Worm (Caenorhabditis elegans) whole organism, L3 larva: ENCODE data around the gene Y72A10A.1.
A peak's percentile ranks its signal among the peaks of the same experiment; 100 is the strongest.

Source experiments
- R02D3.7 ChIP-seq: fragments of 150-350 bp; optimal IDR thresholded peaks from 2 replicates; lab custom pipeline; 2014; ENCODE audit warnings: missing biosample characterization, missing genetic modification characterization
- ZK546.5 ChIP-seq: sonication (generic microtip); optimal IDR thresholded peaks from 2 replicates; lab custom pipeline; 2017; ENCODE audit warnings: missing biosample characterization, missing genetic modification characterization
- ceh-28 ChIP-seq: fragments of 150-350 bp; optimal IDR thresholded peaks from 2 replicates; lab custom pipeline; 2014; ENCODE audit warnings: missing biosample characterization, missing genetic modification reagents, missing genetic modification characterization
- ceh-82 ChIP-seq: fragments of 150-350 bp; optimal IDR thresholded peaks from 2 replicates; lab custom pipeline; 2014; ENCODE audit warnings: missing biosample characterization, missing genetic modification characterization
- ceh-9 ChIP-seq: sonication (generic microtip); optimal IDR thresholded peaks from 2 replicates; lab custom pipeline; 2018; ENCODE audit warnings: missing biosample characterization, missing genetic modification characterization
- egl-27 ChIP-seq: sonication (generic microtip); optimal IDR thresholded peaks from 4 replicates; lab custom pipeline; 2017; ENCODE audit warnings: missing biosample characterization, missing genetic modification reagents, missing genetic modification characterization
- egl-5 ChIP-seq: fragments of 150-350 bp; optimal IDR thresholded peaks from 2 replicates; lab custom pipeline; 2017; ENCODE audit warnings: missing biosample characterization, missing genetic modification reagents, missing genetic modification characterization, inconsistent platforms
- elt-1 ChIP-seq: fragments of 150-350 bp; optimal IDR thresholded peaks from 2 replicates; lab custom pipeline; 2014; ENCODE audit warnings: missing biosample characterization, missing genetic modification characterization
- elt-3 ChIP-seq, 3 experiments: fragments of 150-350 bp in 1 of 3; sonication (generic microtip) in 2 of 3; optimal IDR thresholded peaks; 2 replicates in 2 of 3; 4 replicates in 1 of 3; lab custom pipeline; 2014 to 2017; ENCODE audit warnings: missing biosample characterization in 3 of 3, missing genetic modification characterization in 3 of 3
- eor-1 ChIP-seq, 2 experiments: fragments of 150-350 bp; optimal IDR thresholded peaks; 2 replicates each; lab custom pipeline; 2014 to 2018; ENCODE audit warnings: missing biosample characterization in 2 of 2, missing genetic modification characterization in 2 of 2
- fkh-10 ChIP-seq: sonication (generic microtip); optimal IDR thresholded peaks from 2 replicates; lab custom pipeline; 2017; ENCODE audit warnings: missing biosample characterization, missing genetic modification reagents, missing genetic modification characterization
- fkh-2 ChIP-seq: fragments of 150-350 bp; optimal IDR thresholded peaks from 2 replicates; lab custom pipeline; 2014; ENCODE audit warnings: missing biosample characterization, missing genetic modification reagents, missing genetic modification characterization
- fos-1 ChIP-seq: fragments of 150-350 bp; optimal IDR thresholded peaks from 2 replicates; lab custom pipeline; 2014; ENCODE audit warnings: missing biosample characterization, missing genetic modification characterization
- hmg-11 ChIP-seq: sonication (generic microtip); optimal IDR thresholded peaks from 2 replicates; lab custom pipeline; 2016; ENCODE audit warnings: missing genetic modification characterization, missing compliant biosample characterization
- jun-1 ChIP-seq: fragments of 150-350 bp; optimal IDR thresholded peaks from 2 replicates; lab custom pipeline; 2014; ENCODE audit warnings: missing biosample characterization, missing genetic modification reagents, missing genetic modification characterization
- lin-15B ChIP-seq: fragments of 150-350 bp; optimal IDR thresholded peaks from 2 replicates; lab custom pipeline; 2014; ENCODE audit warnings: missing biosample characterization, missing genetic modification characterization
- mdl-1 ChIP-seq: fragments of 150-350 bp; optimal IDR thresholded peaks from 2 replicates; lab custom pipeline; 2014; ENCODE audit warnings: missing biosample characterization, missing genetic modification characterization
- nfya-1 ChIP-seq: sonication (generic microtip); optimal IDR thresholded peaks from 2 replicates; lab custom pipeline; 2017; ENCODE audit warnings: missing genetic modification characterization, mild to moderate bottlenecking, missing compliant biosample characterization, antibody characterized with exemption, moderate library complexity; ENCODE audit not compliant: insufficient read depth
- nhr-23 ChIP-seq: fragments of 150-350 bp; optimal IDR thresholded peaks from 2 replicates; lab custom pipeline; 2014; ENCODE audit warnings: missing biosample characterization, missing genetic modification reagents, missing genetic modification characterization
- nhr-237 ChIP-seq: fragments of 150-350 bp; optimal IDR thresholded peaks from 2 replicates; lab custom pipeline; 2014; ENCODE audit warnings: missing biosample characterization, missing genetic modification characterization
- nhr-25 ChIP-seq: sonication (generic microtip); optimal IDR thresholded peaks from 2 replicates; lab custom pipeline; 2017; ENCODE audit warnings: missing biosample characterization, missing genetic modification characterization
- nhr-43 ChIP-seq: sonication (generic microtip); optimal IDR thresholded peaks from 2 replicates; lab custom pipeline; 2016; ENCODE audit warnings: mild to moderate bottlenecking, missing genetic modification characterization, missing compliant biosample characterization; ENCODE audit not compliant: poor library complexity, severe bottlenecking
- nhr-67 ChIP-seq: fragments of 150-350 bp; optimal IDR thresholded peaks from 2 replicates; lab custom pipeline; 2014; ENCODE audit warnings: missing biosample characterization, missing genetic modification characterization
- pqm-1 ChIP-seq: fragments of 150-350 bp; optimal IDR thresholded peaks from 2 replicates; lab custom pipeline; 2017; ENCODE audit warnings: missing biosample characterization, missing genetic modification characterization, inconsistent platforms
- snpc-4 ChIP-seq: fragments of 150-350 bp; optimal IDR thresholded peaks from 2 replicates; lab custom pipeline; 2014; ENCODE audit warnings: missing biosample characterization, missing genetic modification characterization
- tbx-2 ChIP-seq: sonication (generic microtip); optimal IDR thresholded peaks from 2 replicates; lab custom pipeline; 2016; ENCODE audit warnings: mild to moderate bottlenecking, missing genetic modification characterization, missing compliant biosample characterization
- unc-62 ChIP-seq: fragments of 150-350 bp; sonication (generic microtip); optimal IDR thresholded peaks from 4 replicates; lab custom pipeline; 2014; ENCODE audit warnings: missing biosample characterization, missing genetic modification reagents, missing genetic modification characterization
- ztf-11 ChIP-seq: fragments of 150-350 bp; optimal IDR thresholded peaks from 2 replicates; lab custom pipeline; 2014; ENCODE audit warnings: missing biosample characterization, missing genetic modification characterization
- ztf-4 ChIP-seq: fragments of 150-350 bp; optimal IDR thresholded peaks from 2 replicates; lab custom pipeline; 2014; ENCODE audit warnings: missing biosample characterization, missing genetic modification characterization

The Y72A10A.1 gene

ce11 chrX:6138243-6138642 lies at the start of gene Y72A10A.1:
TSS of gene Y72A10A.1 (minus strand) at chrX:6138343.
- TF ChIP-seq egl-5 (tag; lab: Kevin White, UChicago) (no peak), fkh-2 (tag; lab: Kevin White, UChicago) (no peak), ceh-82 (no peak)

ce11 chrX:6187848-6188247 lies 49.7 kb upstream of the Y72A10A.1 start, which contains the start of gene T13C5.10:
TSS of gene T13C5.10 (plus strand) at chrX:6188148.
- TF ChIP-seq fkh-10: no peak
- TF ChIP-seq ceh-28 (tag; lab: Kevin White, UChicago): no peak
- TF ChIP-seq hmg-11 (tag; lab: Kevin White, UChicago): no peak
- TF ChIP-seq ZK546.5 (tag; lab: Kevin White, UChicago): no peak
- no peak for TF ChIP-seq mdl-1 (tag; lab: Kevin White, UChicago)
- TF ChIP-seq, all 47 proteins: peak for 0

DNA sequence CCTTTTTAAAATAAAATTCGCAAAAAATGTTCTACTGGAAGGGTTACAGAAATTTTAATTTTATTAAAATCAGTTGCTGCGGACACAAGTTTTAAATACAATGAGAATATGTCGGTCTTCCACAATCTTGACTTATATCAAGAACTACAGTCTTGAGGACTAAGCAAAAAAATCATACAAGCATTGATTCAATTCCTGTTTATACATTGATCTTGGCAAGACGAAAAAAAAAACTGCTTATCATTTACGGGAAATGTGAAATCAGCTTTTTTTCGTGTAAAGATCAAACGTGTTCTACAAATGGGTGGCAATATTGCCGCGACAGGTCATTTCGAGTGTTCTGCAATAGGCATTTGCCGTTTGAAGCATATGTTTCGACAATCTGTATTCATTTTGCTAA lies 46.6 kb upstream of the Y72A10A.1 start, which contains the start of gene T13C5.2:
Gene T13C5.2, plus strand, starts transcription at position 301 of the 400 bp plus-strand sequence.
- no peak for TF ChIP-seq unc-62 (GFP tag; lab: Kevin White, UChicago)
- TF ChIP-seq fkh-2 (tag; lab: Kevin White, UChicago): no peak

DNA sequence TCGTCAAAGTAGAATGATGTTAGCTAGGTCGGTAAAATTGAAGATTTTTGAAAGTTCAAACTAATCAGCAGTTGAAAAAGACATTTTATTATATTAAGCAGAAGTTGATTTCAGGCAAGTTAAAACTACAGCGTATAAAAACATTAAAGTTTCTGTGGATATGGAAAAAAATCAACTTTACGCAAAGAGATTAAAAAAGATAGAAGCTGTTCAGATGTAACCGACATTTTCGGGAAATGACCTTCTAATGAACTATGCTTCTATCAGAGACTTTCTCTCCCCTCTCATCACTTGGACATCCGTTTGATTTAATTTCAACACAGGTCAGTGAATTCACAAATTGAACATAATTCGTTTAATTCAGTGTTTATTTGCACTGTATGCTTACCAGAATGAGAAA lies 42.1 kb upstream of the Y72A10A.1 start, which contains the start of gene T13C5.7:
Gene T13C5.7, plus strand, starts transcription at position 301 of the 400 bp plus-strand sequence.
- TF ChIP-seq nhr-23 (tag; lab: Kevin White, UChicago) (peak; percentile 11), nhr-25 (tag; lab: Kevin White, UChicago) (no peak)

DNA sequence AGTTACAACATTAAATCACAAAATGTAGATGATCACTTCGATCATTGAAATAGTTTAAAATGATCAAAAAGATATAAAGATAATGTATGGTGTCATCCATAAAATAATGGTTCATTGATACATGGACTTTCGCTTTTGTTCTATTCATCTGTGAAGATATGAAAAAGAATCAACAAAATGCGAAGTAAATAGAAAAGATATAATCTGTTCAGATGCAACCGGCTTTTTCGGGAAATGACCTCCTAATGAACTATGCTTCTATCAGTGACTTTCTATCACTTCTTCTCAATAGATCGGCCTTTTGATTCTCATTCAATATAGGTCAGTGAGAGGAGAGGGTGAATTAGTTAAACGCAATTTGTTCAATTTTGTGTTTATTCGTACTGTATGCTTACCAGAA lies 40.8 kb upstream of the Y72A10A.1 start:
- TF ChIP-seq nhr-23 (tag; lab: Kevin White, UChicago): peak; percentile 80
- TF ChIP-seq ztf-11 (tag; lab: Kevin White, UChicago): no peak
- TF ChIP-seq egl-5 (tag; lab: Kevin White, UChicago): no peak
- TF ChIP-seq nhr-43 (tag; lab: Kevin White, UChicago): peak; percentile 38

DNA sequence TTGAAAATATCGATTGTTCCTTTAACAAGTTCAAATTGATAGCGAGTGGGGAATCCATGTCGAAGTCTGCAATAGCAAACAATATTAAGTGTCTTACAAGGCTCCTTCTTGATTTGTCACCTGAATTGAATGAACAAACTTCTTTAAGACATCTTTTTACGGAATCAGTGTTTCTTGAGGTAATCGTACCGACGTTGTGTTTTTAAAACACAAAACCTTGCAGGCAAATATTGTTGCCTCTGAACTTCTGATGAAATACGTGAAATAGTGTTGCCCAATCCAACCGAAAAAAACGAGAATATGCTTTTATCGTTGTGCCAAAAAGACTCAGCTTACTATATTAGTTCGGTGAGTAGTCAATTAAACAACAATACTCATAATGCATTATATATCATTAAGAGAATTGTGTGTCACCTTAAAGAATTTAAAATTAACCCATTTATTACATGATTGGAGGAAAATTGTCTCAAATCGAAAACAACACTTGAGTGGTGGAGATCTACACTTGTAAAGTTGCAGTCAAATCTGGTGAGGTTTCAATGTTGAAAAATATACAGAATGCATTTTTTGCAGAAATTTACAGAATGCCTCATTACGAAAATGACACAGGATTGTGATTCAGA lies 39.9 kb upstream of the Y72A10A.1 start, which contains the start of the genes T25B2.4 and T13C5.3:
Gene T25B2.4, plus strand, starts transcription at position 301 of the 623 bp plus-strand sequence.
Gene T13C5.3, plus strand, starts transcription at position 573 of the 623 bp plus-strand sequence.
- TF ChIP-seq hmg-11 (tag; lab: Kevin White, UChicago): no peak
- TF ChIP-seq fkh-2 (tag; lab: Kevin White, UChicago): no peak
- TF ChIP-seq fkh-10: no peak
- no peak for TF ChIP-seq egl-27 (tag; lab: Kevin White, UChicago)
- no peak for TF ChIP-seq elt-1 (tag; lab: Kevin White, UChicago)
- TF ChIP-seq tbx-2 (tag; lab: Kevin White, UChicago): no peak
- no peak for TF ChIP-seq pqm-1
- no peak for TF ChIP-seq lin-15B (tag; lab: Kevin White, UChicago)
- no peak for TF ChIP-seq mdl-1 (tag; lab: Kevin White, UChicago)
- TF ChIP-seq nhr-25 (tag; lab: Kevin White, UChicago): no peak
- no peak for TF ChIP-seq nhr-43 (tag; lab: Kevin White, UChicago)
- no peak for TF ChIP-seq ceh-82
- no peak for TF ChIP-seq ceh-9 (tag; lab: Kevin White, UChicago)
- no peak for TF ChIP-seq eor-1 (tag; optimal IDR thresholded peaks at IDR 0.05; lab: Kevin White, UChicago)
- TF ChIP-seq snpc-4 (tag; lab: Kevin White, UChicago): no peak
- TF ChIP-seq ztf-4 (tag; lab: Kevin White, UChicago): no peak
- TF ChIP-seq ztf-11 (tag; lab: Kevin White, UChicago): no peak
- TF ChIP-seq egl-5 (tag; lab: Kevin White, UChicago): no peak

DNA sequence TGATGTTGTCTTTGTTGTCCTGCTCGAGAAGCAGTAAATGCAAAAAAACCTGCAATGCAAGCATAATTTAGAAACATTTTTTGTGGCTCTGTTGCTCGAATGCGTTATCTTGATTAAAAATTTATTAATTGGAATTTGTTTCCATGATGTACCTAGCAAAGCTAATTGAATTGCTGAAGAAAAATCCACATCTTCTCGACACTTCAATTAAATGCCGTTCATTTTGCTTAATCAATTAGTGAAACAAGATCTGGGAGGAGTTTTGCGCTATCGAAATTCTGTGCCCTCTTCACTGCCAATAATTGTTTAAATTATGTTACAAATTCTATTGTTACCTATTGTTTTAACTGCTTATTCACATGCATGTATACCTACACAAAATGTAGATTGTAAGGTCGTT lies 37.7 kb upstream of the Y72A10A.1 start, which contains the start of gene T25B2.3:
Gene T25B2.3, plus strand, starts transcription at position 301 of the 400 bp plus-strand sequence.
- TF ChIP-seq R02D3.7 (tag; lab: Kevin White, UChicago) (no peak), jun-1 (tag; lab: Kevin White, UChicago) (no peak), fos-1 (tag; lab: Kevin White, UChicago) (no peak), snpc-4 (tag; lab: Kevin White, UChicago) (no peak), unc-62 (GFP tag; lab: Kevin White, UChicago) (no peak), tbx-2 (tag; lab: Kevin White, UChicago) (no peak), ceh-9 (tag; lab: Kevin White, UChicago) (no peak), ztf-11 (tag; lab: Kevin White, UChicago) (no peak), nhr-67 (tag; lab: Kevin White, UChicago) (no peak), elt-3 (tag; optimal IDR thresholded peaks at IDR 0.05; lab: Kevin White, UChicago) (no peak), ZK546.5 (tag; lab: Kevin White, UChicago) (no peak), nfya-1 (tag; lab: Kevin White, UChicago) (no peak), egl-5 (tag; lab: Kevin White, UChicago) (no peak), nhr-237 (tag; lab: Kevin White, UChicago) (no peak)
